Worm (Caenorhabditis elegans) whole organism, late embryonic: ENCODE data around the gene F35G2.1.
A peak's percentile ranks its signal among the peaks of the same experiment; 100 is the strongest.

Experiments
- C08G9.2 ChIP-seq: sonication (generic microtip); optimal IDR thresholded peaks from 2 replicates; lab custom pipeline; 2016; ENCODE audit warnings: mild to moderate bottlenecking, missing genetic modification characterization, moderate library complexity, missing compliant biosample characterization
- C38D4.7 ChIP-seq: fragments of 200-800 bp; sonication (Bioruptor generic); optimal IDR thresholded peaks from 2 replicates; lab custom pipeline; 2018; ENCODE audit warnings: mild to moderate bottlenecking, missing genetic modification characterization, moderate library complexity, missing compliant biosample characterization
- K02D7.2 ChIP-seq: sonication (generic microtip); optimal IDR thresholded peaks from 2 replicates; lab custom pipeline; 2017; ENCODE audit warnings: mild to moderate bottlenecking, missing genetic modification characterization, missing compliant biosample characterization
- K09A11.1 ChIP-seq: sonication (generic microtip); optimal IDR thresholded peaks from 2 replicates; lab custom pipeline; 2017; ENCODE audit warnings: antibody characterized with exemption, mild to moderate bottlenecking, missing genetic modification characterization, missing compliant biosample characterization; ENCODE audit not compliant: insufficient read depth
- T23F11.4 ChIP-seq: fragments of 200-800 bp; sonication (Bioruptor generic); optimal IDR thresholded peaks from 2 replicates; lab custom pipeline; 2018; ENCODE audit warnings: mild to moderate bottlenecking, missing genetic modification characterization, missing compliant biosample characterization
- Y22D7AL.16 ChIP-seq: sonication (generic microtip); optimal IDR thresholded peaks from 2 replicates; lab custom pipeline; 2016; ENCODE audit warnings: missing genetic modification characterization, missing compliant biosample characterization
- ahr-1 ChIP-seq: sonication (generic microtip); optimal IDR thresholded peaks from 2 replicates; lab custom pipeline; 2016; ENCODE audit warnings: missing genetic modification characterization, missing compliant biosample characterization
- ceh-14 ChIP-seq: sonication (generic microtip); optimal IDR thresholded peaks from 2 replicates; lab custom pipeline; 2016; ENCODE audit warnings: missing genotype, missing genetic modification characterization, missing compliant biosample characterization
- ceh-18 ChIP-seq: sonication (generic microtip); optimal IDR thresholded peaks from 2 replicates; lab custom pipeline; 2016; ENCODE audit warnings: missing genetic modification characterization, missing compliant biosample characterization
- ceh-22 ChIP-seq: sonication (generic microtip); optimal IDR thresholded peaks from 2 replicates; lab custom pipeline; 2017; ENCODE audit warnings: missing biosample characterization, missing genetic modification characterization
- ceh-31 ChIP-seq: sonication (generic microtip); optimal IDR thresholded peaks from 2 replicates; lab custom pipeline; 2016; ENCODE audit warnings: missing genetic modification characterization, missing compliant biosample characterization
- ceh-48 ChIP-seq: sonication (generic microtip); optimal IDR thresholded peaks from 2 replicates; lab custom pipeline; 2016; ENCODE audit warnings: missing genetic modification characterization, inconsistent platforms, missing compliant biosample characterization
- ceh-9 ChIP-seq: sonication (generic microtip); optimal IDR thresholded peaks from 2 replicates; lab custom pipeline; 2016; ENCODE audit warnings: mild to moderate bottlenecking, missing genetic modification characterization, inconsistent platforms, missing compliant biosample characterization
- che-1 ChIP-seq: sonication (generic microtip); optimal IDR thresholded peaks from 2 replicates; lab custom pipeline; 2016; ENCODE audit warnings: mild to moderate bottlenecking, missing genetic modification characterization, missing compliant biosample characterization
- dmd-4 ChIP-seq: sonication (generic microtip); optimal IDR thresholded peaks from 2 replicates; lab custom pipeline; 2016; ENCODE audit warnings: borderline replicate concordance, missing genetic modification characterization, missing compliant biosample characterization
- dve-1 ChIP-seq: sonication (generic microtip); optimal IDR thresholded peaks from 2 replicates; lab custom pipeline; 2017; ENCODE audit warnings: antibody characterized with exemption, mild to moderate bottlenecking, missing genetic modification characterization, missing compliant biosample characterization
- elt-4 ChIP-seq: sonication (generic microtip); optimal IDR thresholded peaks from 2 replicates; lab custom pipeline; 2016; ENCODE audit warnings: missing genetic modification characterization, missing compliant biosample characterization
- fax-1 ChIP-seq: sonication (generic microtip); optimal IDR thresholded peaks from 2 replicates; lab custom pipeline; 2016; ENCODE audit warnings: missing genotype, missing genetic modification characterization, missing compliant biosample characterization
- fkh-10 ChIP-seq: fragments of 150-350 bp; optimal IDR thresholded peaks from 2 replicates; lab custom pipeline; 2014; ENCODE audit warnings: missing biosample characterization, missing genetic modification reagents, missing genetic modification characterization
- fkh-6 ChIP-seq: sonication (generic microtip); optimal IDR thresholded peaks from 2 replicates; lab custom pipeline; 2016; ENCODE audit warnings: missing genetic modification characterization, missing compliant biosample characterization
- hlh-15 ChIP-seq: sonication (generic microtip); optimal IDR thresholded peaks from 2 replicates; lab custom pipeline; 2016; ENCODE audit warnings: missing genetic modification characterization, missing compliant biosample characterization
- hlh-30 ChIP-seq: sonication (generic microtip); optimal IDR thresholded peaks from 2 replicates; lab custom pipeline; 2017; ENCODE audit warnings: antibody characterized with exemption, missing genetic modification characterization, missing compliant biosample characterization; ENCODE audit not compliant: insufficient read depth
- hlh-6 ChIP-seq: sonication (generic microtip); optimal IDR thresholded peaks from 2 replicates; lab custom pipeline; 2016; ENCODE audit warnings: missing genotype, missing genetic modification characterization, missing compliant biosample characterization
- hlh-8 ChIP-seq: sonication (generic microtip); optimal IDR thresholded peaks from 2 replicates; lab custom pipeline; 2016; ENCODE audit warnings: missing genotype, missing genetic modification characterization, missing compliant biosample characterization
- lim-6 ChIP-seq: sonication (generic microtip); optimal IDR thresholded peaks from 2 replicates; lab custom pipeline; 2016; ENCODE audit warnings: missing genetic modification characterization, missing compliant biosample characterization
- lin-11 ChIP-seq: fragments of 200-800 bp; sonication (Bioruptor generic); optimal IDR thresholded peaks from 2 replicates; lab custom pipeline; 2018; ENCODE audit warnings: mild to moderate bottlenecking, missing genetic modification characterization, missing compliant biosample characterization
- madf-2 ChIP-seq: sonication (generic microtip); optimal IDR thresholded peaks from 2 replicates; lab custom pipeline; 2017; ENCODE audit warnings: missing genetic modification characterization, missing compliant biosample characterization
- npax-4 ChIP-seq: sonication (generic microtip); optimal IDR thresholded peaks from 2 replicates; lab custom pipeline; 2016; ENCODE audit warnings: missing genetic modification characterization, missing compliant biosample characterization
- pag-3 ChIP-seq: sonication (generic microtip); optimal IDR thresholded peaks from 2 replicates; lab custom pipeline; 2016; ENCODE audit warnings: missing compliant biosample characterization, missing genetic modification characterization, borderline replicate concordance
- pax-1 ChIP-seq: fragments of 150-350 bp; optimal IDR thresholded peaks from 2 replicates; lab custom pipeline; 2014; ENCODE audit warnings: missing biosample characterization, missing genetic modification characterization
- pha-2 ChIP-seq: sonication (generic microtip); optimal IDR thresholded peaks from 2 replicates; lab custom pipeline; 2017; ENCODE audit warnings: mild to moderate bottlenecking, missing genetic modification characterization, missing compliant biosample characterization
- rnt-1 ChIP-seq: sonication (generic microtip); optimal IDR thresholded peaks from 2 replicates; lab custom pipeline; 2016; ENCODE audit warnings: missing genetic modification characterization, missing compliant biosample characterization
- sox-2 ChIP-seq: fragments of 200-800 bp; sonication (Bioruptor generic); IDR thresholded peaks from 2 replicates; pipeline ENCODE4 v1.3.6; 2022; ENCODE audit warnings: missing genetic modification reagents, missing genetic modification characterization, missing compliant biosample characterization
- unc-55 ChIP-seq: sonication (generic microtip); optimal IDR thresholded peaks from 2 replicates; lab custom pipeline; 2017; ENCODE audit warnings: missing biosample characterization, missing genetic modification reagents, missing genetic modification characterization
- unc-86 ChIP-seq: sonication (generic microtip); optimal IDR thresholded peaks from 2 replicates; lab custom pipeline; 2016; ENCODE audit warnings: missing genetic modification characterization, missing compliant biosample characterization
- ztf-16 ChIP-seq: sonication (generic microtip); optimal IDR thresholded peaks from 2 replicates; lab custom pipeline; 2017; ENCODE audit warnings: missing genetic modification characterization, missing compliant biosample characterization

F35G2.1 gene

DNA sequence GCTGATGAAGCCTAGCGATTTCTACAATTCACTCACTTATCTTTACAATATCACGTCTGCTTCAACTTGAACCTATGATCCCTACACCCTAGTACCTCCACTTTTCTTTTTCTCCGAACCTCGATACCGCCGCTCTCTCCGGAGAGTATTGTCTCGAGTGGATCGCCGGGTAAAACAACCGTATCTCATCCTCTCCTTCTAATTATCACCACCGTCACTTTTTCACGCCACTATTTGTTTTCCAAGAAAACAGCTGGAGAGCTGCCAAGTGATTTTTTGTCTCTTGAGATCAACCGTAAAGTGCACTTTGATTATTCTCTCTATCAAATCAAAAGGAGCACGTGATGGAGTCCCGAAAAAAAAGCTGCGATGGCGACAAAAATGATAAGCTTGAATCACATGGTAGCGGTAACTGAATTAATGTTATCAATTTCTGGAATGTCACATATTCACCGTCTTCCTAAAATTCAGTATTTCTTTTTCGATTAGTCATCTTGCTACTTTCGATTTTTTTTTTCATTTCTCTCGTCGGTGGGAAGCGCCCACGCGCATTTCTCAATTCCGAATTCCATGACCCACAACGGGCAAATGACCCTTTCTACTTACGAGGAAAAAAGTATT lies 3.4 kb upstream of the F35G2.1 start:
- TF ChIP-seq rnt-1 (tag; lab: Kevin White, UChicago) (no peak), hlh-15 (tag; lab: Kevin White, UChicago) (no peak), madf-2 (tag; lab: Kevin White, UChicago) (no peak), ceh-22 (tag; lab: Kevin White, UChicago) (no peak), lim-6 (tag; lab: Kevin White, UChicago) (no peak)

DNA sequence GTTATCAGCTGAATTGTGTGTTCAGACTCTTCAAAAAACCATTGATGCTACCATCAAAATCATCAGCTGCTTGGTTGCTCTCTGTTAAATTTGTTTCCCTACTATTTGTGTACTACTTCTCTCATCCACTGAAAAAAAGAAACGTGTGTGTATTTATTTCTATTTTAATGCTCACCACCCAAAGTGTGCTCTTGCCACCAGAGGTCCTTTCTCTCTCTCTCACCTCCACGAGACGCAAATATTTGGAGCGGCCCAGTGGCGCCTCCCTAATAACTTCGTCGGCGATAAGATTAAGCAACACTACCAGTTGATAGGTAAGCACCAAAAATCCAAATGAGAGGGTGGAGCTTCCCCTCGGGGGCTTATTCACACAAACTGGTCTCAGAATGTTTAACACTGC lies 2.2 kb upstream of the F35G2.1 start:
- peak; percentile 6 for TF ChIP-seq C08G9.2
- no peak for TF ChIP-seq pha-2 (tag; lab: Kevin White, UChicago)
- no peak for TF ChIP-seq ceh-48 (tag; lab: Kevin White, UChicago)
- no peak for TF ChIP-seq fkh-6 (tag; lab: Kevin White, UChicago)

DNA sequence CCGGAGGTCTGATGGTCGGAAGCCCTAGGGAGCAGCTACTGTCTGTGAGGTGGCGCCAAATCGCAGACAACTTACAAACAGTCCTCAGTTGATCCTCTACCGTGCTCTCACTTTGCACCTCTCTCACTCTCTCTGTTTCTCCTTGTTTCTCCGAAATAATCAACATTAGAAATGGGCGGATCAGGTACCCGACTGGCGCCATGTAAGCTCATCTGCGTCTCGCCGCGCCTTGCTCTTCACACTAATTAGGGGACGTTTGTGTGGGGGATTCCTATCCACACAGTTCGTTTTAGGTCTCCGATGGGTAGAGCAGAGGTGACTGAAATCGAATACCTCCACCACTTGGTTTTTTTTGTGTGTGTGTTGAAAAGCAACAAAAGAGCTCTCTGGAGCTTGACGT lies 1.0 kb upstream of the F35G2.1 start:
- no peak for TF ChIP-seq pag-3
- no peak for TF ChIP-seq lim-6 (tag; lab: Kevin White, UChicago)
- TF ChIP-seq Y22D7AL.16 (tag; lab: Kevin White, UChicago) = no peak
- TF ChIP-seq dve-1 (tag; lab: Kevin White, UChicago) = no peak
- no peak for TF ChIP-seq ceh-31 (tag; lab: Kevin White, UChicago)
- no peak for TF ChIP-seq C08G9.2
- no peak for TF ChIP-seq hlh-8 (tag; lab: Kevin White, UChicago)

DNA sequence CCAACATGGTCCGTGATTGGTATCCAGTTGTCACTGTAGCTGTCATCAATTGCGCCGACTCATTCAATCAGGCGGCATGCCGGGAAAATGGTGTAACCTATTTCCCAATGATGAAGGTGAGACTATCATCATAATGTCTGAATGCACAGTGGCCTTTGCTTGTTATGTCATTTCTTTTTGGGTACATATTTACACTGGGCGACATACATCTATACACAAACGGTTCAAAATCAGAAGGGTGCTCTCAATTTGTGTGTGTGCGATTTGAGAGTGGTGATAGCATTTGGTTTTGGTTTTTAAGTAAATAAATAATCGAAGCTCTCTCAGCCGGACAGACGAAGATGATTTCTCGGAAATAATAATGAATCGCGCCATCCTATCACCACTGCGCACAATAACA lies 919 bp downstream of the F35G2.1 start:
- no peak for TF ChIP-seq dmd-4 (tag; lab: Kevin White, UChicago)
- TF ChIP-seq fax-1 (tag; lab: Kevin White, UChicago) = no peak
- TF ChIP-seq ahr-1 = no peak
- no peak for TF ChIP-seq C38D4.7
- no peak for TF ChIP-seq fkh-10 (GFP tag; lab: Kevin White, UChicago)

DNA sequence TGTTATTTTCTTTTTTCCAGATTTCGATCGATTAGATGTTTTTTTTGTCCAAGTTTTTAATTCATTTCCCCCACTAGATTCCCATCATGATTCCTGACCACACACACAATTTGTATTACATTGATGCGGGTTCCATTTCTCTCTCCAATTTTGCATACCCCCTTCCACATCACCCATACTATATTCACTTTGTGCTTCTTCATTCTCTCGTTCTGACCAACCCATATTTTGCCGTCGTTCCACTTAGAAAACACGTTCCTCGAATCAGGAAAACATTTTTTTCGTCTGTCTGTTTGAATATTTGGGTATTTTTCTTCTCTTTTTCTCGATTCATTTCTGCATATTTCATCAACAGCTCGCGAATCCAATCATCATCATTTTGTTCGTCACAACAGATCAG lies 4.4 kb downstream of the F35G2.1 start:
- TF ChIP-seq ztf-16 (tag; lab: Kevin White, UChicago) = no peak
- TF ChIP-seq hlh-6 (tag; lab: Kevin White, UChicago) = no peak
- no peak for TF ChIP-seq ceh-9 (tag; lab: Kevin White, UChicago)
- no peak for TF ChIP-seq madf-2 (tag; lab: Kevin White, UChicago)
- no peak for TF ChIP-seq K09A11.1 (tag; lab: Kevin White, UChicago)
- TF ChIP-seq, all 69 proteins: peak for 0

DNA sequence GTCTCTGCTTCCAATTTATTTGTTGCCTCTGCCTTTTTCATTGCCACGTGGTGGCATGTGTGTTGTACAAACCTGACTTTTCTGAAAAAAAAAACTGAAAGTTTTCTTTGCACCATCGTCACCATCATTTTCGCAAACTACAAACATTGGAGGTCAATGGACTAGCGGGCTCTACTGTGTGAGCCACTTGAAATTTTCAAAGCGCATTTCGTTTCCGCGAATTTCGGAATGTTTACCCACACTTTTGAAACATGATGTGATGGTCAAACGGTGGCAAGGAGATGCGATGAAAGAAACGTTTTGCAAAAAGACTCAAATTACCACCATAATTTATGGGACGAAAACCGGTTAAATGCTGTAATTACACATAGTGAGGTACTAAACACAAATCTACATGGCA lies 4.8 kb downstream of the F35G2.1 start:
- no peak for TF ChIP-seq hlh-6 (tag; lab: Kevin White, UChicago)
- no peak for TF ChIP-seq unc-86 (tag; lab: Kevin White, UChicago)
- no peak for TF ChIP-seq K02D7.2 (tag; lab: Kevin White, UChicago)
- TF ChIP-seq unc-55 = no peak
- no peak for TF ChIP-seq pax-1
- TF ChIP-seq hlh-30 = no peak

DNA sequence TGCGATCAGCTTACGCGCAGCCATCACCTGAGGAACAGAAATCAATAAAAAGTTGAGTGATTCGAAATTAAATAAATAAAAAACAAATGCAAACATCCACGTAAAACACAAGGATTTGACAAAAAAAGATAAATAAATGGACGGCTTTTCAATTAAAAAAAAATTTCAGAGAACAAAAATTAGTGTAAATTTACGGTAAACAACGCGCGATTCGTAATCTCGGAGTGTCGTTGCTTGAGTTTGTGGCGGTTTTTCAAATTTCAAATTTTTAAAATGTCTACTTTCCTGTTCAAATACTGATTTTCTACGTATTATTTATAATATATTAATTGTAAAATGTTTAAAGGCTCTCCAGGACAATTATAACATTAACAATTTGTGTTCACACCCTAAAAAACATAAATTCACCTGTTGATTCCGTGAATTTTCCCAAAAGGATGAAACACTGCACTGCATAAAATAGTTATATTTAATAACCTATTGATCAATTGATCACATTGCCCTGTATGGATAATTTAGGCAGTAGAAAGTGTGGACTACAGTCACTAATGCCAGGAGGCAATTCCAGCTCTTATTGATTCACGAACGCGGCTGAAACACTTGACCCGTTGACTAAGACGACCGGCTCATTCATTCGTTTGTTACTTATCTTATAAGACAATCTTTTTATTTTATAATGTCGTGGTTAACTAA lies 6.1 kb downstream of the F35G2.1 start, which contains the start of the genes marb-1 and F35G2.3:
Gene marb-1 (minus strand): TSS at position 27 of the 693 bp plus-strand sequence.
Gene F35G2.3 (plus strand): TSS at position 643 of the 693 bp plus-strand sequence.
- TF ChIP-seq hlh-15 (tag; lab: Kevin White, UChicago) (no peak), lin-11 (no peak), ceh-18 (tag; lab: Kevin White, UChicago) (no peak), fkh-10 (GFP tag; lab: Kevin White, UChicago) (no peak), npax-4 (tag; lab: Kevin White, UChicago) (no peak), sox-2 (GFP tag; lab: Robert Waterston, UW) (no peak), ceh-48 (tag; lab: Kevin White, UChicago) (no peak), T23F11.4 (GFP tag; lab: Kevin White, UChicago) (no peak), che-1 (tag; lab: Kevin White, UChicago) (no peak), hlh-8 (tag; lab: Kevin White, UChicago) (no peak), ceh-14 (tag; lab: Kevin White, UChicago) (no peak), elt-4 (tag; lab: Kevin White, UChicago) (no peak), unc-86 (tag; lab: Kevin White, UChicago) (no peak)
